Worm (Caenorhabditis elegans): Measurements from ENCODE around the gene rpl-12.

rpl-12 gene

ce11 chrIV:13238943-13239861, 1.2 kb downstream of the rpl-12 start, which contains the start of gene tag-115 (continued):
- TF ChIP-seq ztf-3 (GFP tag; optimal IDR thresholded peaks at IDR 0.05) (no peak), nhr-120 (GFP tag; IDR thresholded peaks at IDR 0.05) (no peak), efl-1 (GFP tag; optimal IDR thresholded peaks at IDR 0.05) (peak; percentile 6), nhr-80 (tag; optimal IDR thresholded peaks at IDR 0.05) (no peak), ztf-22 (GFP tag; optimal IDR thresholded peaks at IDR 0.05) (no peak), Y56A3A.18 (GFP tag; IDR thresholded peaks at IDR 0.05) (no peak), F57C9.4 (tag; optimal IDR thresholded peaks at IDR 0.05) (no peak), rcor-1 (GFP tag; IDR thresholded peaks at IDR 0.05) (peak; percentile 50), F52B5.7 (tag; optimal IDR thresholded peaks at IDR 0.05) (no peak), dpff-1 (tag; optimal IDR thresholded peaks at IDR 0.05) (no peak), fkh-3 (tag; optimal IDR thresholded peaks at IDR 0.05) (peak; percentile 49), zfh-2 (GFP tag; conservative IDR thresholded peaks at IDR 0.05) (no peak), Y53G8AR.9 (GFP tag; conservative IDR thresholded peaks at IDR 0.05) (peak; percentile 53; the same call in 1 of the 2 replicates), madf-6 (GFP tag; IDR thresholded peaks at IDR 0.05) (peak; percentile 80), ceh-91 (GFP tag; IDR thresholded peaks at IDR 0.05) (peak; percentile 26; the same call in 1 of the 2 replicates), madf-10 (tag; optimal IDR thresholded peaks at IDR 0.05) (no peak), hmg-20 (GFP tag; IDR thresholded peaks at IDR 0.05) (0 out of 2 replicates have a peak, but pooled peaks have one; percentile 18), ztf-28 (GFP tag; IDR thresholded peaks at IDR 0.05) (no peak), ceh-100 (GFP tag; IDR thresholded peaks at IDR 0.05) (peak; percentile 29; the same call in 1 of the 2 replicates), ceh-79 (tag; optimal IDR thresholded peaks at IDR 0.05) (no peak), pha-4 (tag; optimal IDR thresholded peaks at IDR 0.05) (no peak), attf-6 (GFP tag; IDR thresholded peaks at IDR 0.05) (peak; percentile 91), zim-3 (tag; optimal IDR thresholded peaks at IDR 0.05) (no peak), nfya-2 (GFP tag; IDR thresholded peaks at IDR 0.05) (no peak), lsl-1 (GFP tag; optimal IDR thresholded peaks at IDR 0.05) (peak; percentile 66), Y53F4B.3 (GFP tag; IDR thresholded peaks at IDR 0.05) (no peak), T07F8.4 (tag; optimal IDR thresholded peaks at IDR 0.05) (no peak), attf-5 (GFP tag; optimal IDR thresholded peaks at IDR 0.05) (peak; percentile 5), Y79H2A.3 (GFP tag; conservative IDR thresholded peaks at IDR 0.05) (no peak), attf-3 (GFP tag; conservative IDR thresholded peaks at IDR 0.05) (no peak), ceh-40 (GFP tag; IDR thresholded peaks at IDR 0.05) (no peak), ztf-26 (tag; optimal IDR thresholded peaks at IDR 0.05) (no peak), F57A8.1 (GFP tag; optimal IDR thresholded peaks at IDR 0.05) (no peak), atf-7 (tag; optimal IDR thresholded peaks at IDR 0.05) (peak; percentile 22), F39B2.1 (GFP tag; IDR thresholded peaks at IDR 0.05) (peak; percentile 80; the same call in 1 of the 2 replicates), nhr-179 (tag; optimal IDR thresholded peaks at IDR 0.05) (no peak), B0035.1 (tag; optimal IDR thresholded peaks at IDR 0.05) (no peak), bed-2 (GFP tag; IDR thresholded peaks at IDR 0.05) (no peak), T26A5.8 (tag; optimal IDR thresholded peaks at IDR 0.05) (no peak), Y67H2A.10 (GFP tag; conservative IDR thresholded peaks at IDR 0.05) (no peak), snpc-3.4 (tag; optimal IDR thresholded peaks at IDR 0.05) (peak; percentile 66), F22D6.2 (tag; optimal IDR thresholded peaks at IDR 0.05) (no peak), unc-130 (GFP tag; optimal IDR thresholded peaks at IDR 0.05) (peak; percentile 63), lsy-27 (tag; optimal IDR thresholded peaks at IDR 0.05; ENCODE audit: borderline replicate concordance, insufficient read depth) (no peak), ZK185.1 (tag; optimal IDR thresholded peaks at IDR 0.05; ENCODE audit: poor library complexity, severe bottlenecking) (peak; percentile 60), mcd-1 (GFP tag; IDR thresholded peaks at IDR 0.05) (peak; percentile 66), athp-1 (tag; optimal IDR thresholded peaks at IDR 0.05) (peak; percentile 18)
